Fruit fly (Drosophila melanogaster) Kc167 (cell line): Measurements from ENCODE around the gene kkv.

Experiments used
- Myc ChIP-seq: fragments of >200 bp; optimal IDR thresholded peaks from 2 replicates; lab custom pipeline; 2017; ENCODE audit warnings: missing external identifiers
- Sin3A ChIP-seq: fragments of >200 bp; optimal IDR thresholded peaks from 2 replicates; lab custom pipeline; 2018; ENCODE audit warnings: missing external identifiers
- h ChIP-seq: fragments of >200 bp; optimal IDR thresholded peaks from 3 replicates; lab custom pipeline; 2018; ENCODE audit warnings: missing external identifiers
- insv ChIP-seq: fragments of >200 bp; optimal IDR thresholded peaks from 3 replicates; lab custom pipeline; 2018; ENCODE audit warnings: missing external identifiers
- psq ChIP-seq: fragments of >200 bp; optimal IDR thresholded peaks from 2 replicates; lab custom pipeline; 2017; ENCODE audit warnings: missing external identifiers
- ttk ChIP-seq: sonication (Bioruptor generic); optimal IDR thresholded peaks from 2 replicates; lab custom pipeline; 2017; ENCODE audit warnings: missing external identifiers

The kkv gene

dm6 chr3R:5369490-5370001 lies 23.1 kb downstream of the kkv start, which contains the start of the genes CG31542 and CG34277:
CG31542 (plus strand) TSS chr3R:5369540.
CG34277 (plus strand) TSS chr3R:5369540.
- TF ChIP-seq insv (lab: Kevin White, UChicago) (no peak), Myc (lab: Kevin White, UChicago) (no peak)

dm6 chr3R:5368170-5368781 lies 24.4 kb downstream of the kkv start, which contains the start of gene Cerk:
Cerk (minus strand) TSS chr3R:5368306.
- TF ChIP-seq Sin3A (lab: Kevin White, UChicago) (no peak), Myc (lab: Kevin White, UChicago) (no peak), h (no peak), psq (lab: Kevin White, UChicago) (no peak), ttk (lab: Kevin White, UChicago) (no peak), insv (lab: Kevin White, UChicago) (no peak)

dm6 chr3R:5367512-5368169 lies 25.0 kb downstream of the kkv start:
- TF ChIP-seq Sin3A (lab: Kevin White, UChicago) (no peak), psq (lab: Kevin White, UChicago) (no peak), insv (lab: Kevin White, UChicago) (no peak), ttk (lab: Kevin White, UChicago) (no peak), Myc (lab: Kevin White, UChicago) (no peak), h (no peak)

- TF ChIP-seq ttk (lab: Kevin White, UChicago) (no peak), psq (lab: Kevin White, UChicago) (no peak), Sin3A (lab: Kevin White, UChicago) (no peak), h (no peak), insv (lab: Kevin White, UChicago) (no peak), Myc (lab: Kevin White, UChicago) (no peak)
Observed at dm6 chr3R:5364539-5365273, 28.0 kb downstream of the kkv start.

dm6 chr3R:5363412-5363811 lies 29.3 kb downstream of the kkv start:
- TF ChIP-seq h (no peak), Myc (lab: Kevin White, UChicago) (no peak), insv (lab: Kevin White, UChicago) (no peak), psq (lab: Kevin White, UChicago) (no peak), ttk (lab: Kevin White, UChicago) (no peak), Sin3A (lab: Kevin White, UChicago) (no peak)

dm6 chr3R:5361681-5362319 lies 30.9 kb downstream of the kkv start:
- TF ChIP-seq h (no peak), Sin3A (lab: Kevin White, UChicago) (no peak), ttk (lab: Kevin White, UChicago) (no peak), insv (lab: Kevin White, UChicago) (no peak), psq (lab: Kevin White, UChicago) (no peak), Myc (lab: Kevin White, UChicago) (no peak)

dm6 chr3R:5357935-5358414 lies 34.7 kb downstream of the kkv start, which contains the start of gene Prosbeta7:
Prosbeta7 (minus strand) TSS chr3R:5358364.
- TF ChIP-seq Myc (lab: Kevin White, UChicago) (no peak), psq (lab: Kevin White, UChicago) (no peak), h (no peak), insv (lab: Kevin White, UChicago) (no peak)

- TF ChIP-seq Sin3A (lab: Kevin White, UChicago), result no peak
- no peak for TF ChIP-seq psq (lab: Kevin White, UChicago)
- no peak for TF ChIP-seq insv (lab: Kevin White, UChicago)
- TF ChIP-seq ttk (lab: Kevin White, UChicago), result no peak
- TF ChIP-seq h, result no peak
- TF ChIP-seq Myc (lab: Kevin White, UChicago), result no peak
Observed at dm6 chr3R:5355135-5355493, 37.6 kb downstream of the kkv start.

- TF ChIP-seq insv (lab: Kevin White, UChicago) (no peak), psq (lab: Kevin White, UChicago) (no peak), h (no peak), ttk (lab: Kevin White, UChicago) (no peak), Myc (lab: Kevin White, UChicago) (no peak), Sin3A (lab: Kevin White, UChicago) (no peak)
Observed at dm6 chr3R:5354373-5355134, 38.1 kb downstream of the kkv start, which contains the start of the genes CG11999 and CG1161. CG11999 (minus strand) TSS chr3R:5354747. CG1161 (plus strand) TSS chr3R:5355092.

- no peak for TF ChIP-seq psq (lab: Kevin White, UChicago)
- TF ChIP-seq Myc (lab: Kevin White, UChicago), result no peak
- no peak for TF ChIP-seq Sin3A (lab: Kevin White, UChicago)
- TF ChIP-seq insv (lab: Kevin White, UChicago), result no peak
- TF ChIP-seq h, result no peak
- no peak for TF ChIP-seq ttk (lab: Kevin White, UChicago)
Observed at dm6 chr3R:5350393-5350972, 42.2 kb downstream of the kkv start, which contains the start of gene mtd. mtd (minus strand) TSS chr3R:5350443.
